Worm (Caenorhabditis elegans): Measurements from ENCODE around the gene ZK856.19.

- no peak for TF ChIP-seq pha-4 (tag; optimal IDR thresholded peaks at IDR 0.05)
- no peak for TF ChIP-seq ama-1 (optimal IDR thresholded peaks at IDR 0.05)
- TF ChIP-seq unc-62 (GFP tag; optimal IDR thresholded peaks at IDR 0.05), result no peak
- TF ChIP-seq egl-27 (tag; optimal IDR thresholded peaks at IDR 0.05), result no peak
- no peak for TF ChIP-seq ZK546.5 (tag; optimal IDR thresholded peaks at IDR 0.05)
- no peak for TF ChIP-seq mdl-1 (tag; optimal IDR thresholded peaks at IDR 0.05)
- no peak for TF ChIP-seq zag-1 (tag; optimal IDR thresholded peaks at IDR 0.05)
- TF ChIP-seq daf-12 (tag; optimal IDR thresholded peaks at IDR 0.05), result no peak
- no peak for TF ChIP-seq lin-15B (tag; optimal IDR thresholded peaks at IDR 0.05)
- TF ChIP-seq ceh-28 (tag; optimal IDR thresholded peaks at IDR 0.05), result no peak
- TF ChIP-seq ztf-11 (tag; optimal IDR thresholded peaks at IDR 0.05), result no peak
Measured at ce11 chrV:10241121-10241803, 36.5 kb upstream of the ZK856.19 start, which contains the start of the genes C12D8.21 and col-148.

Data from whole organism, L3 larva.